Worm (Caenorhabditis elegans) whole organism, mixed stage, embryonic: Measurements from ENCODE around the gene degl-2.

Experiments
- M03D4.4 ChIP-seq: sonication (generic microtip); optimal IDR thresholded peaks from 2 replicates; lab custom pipeline; 2017; ENCODE audit warnings: mild to moderate bottlenecking, missing genetic modification characterization, missing compliant biosample characterization
- bed-3 ChIP-seq: fragments of 200-800 bp; sonication (Bioruptor generic); optimal IDR thresholded peaks from 3 replicates; lab custom pipeline; 2018; ENCODE audit warnings: mild to moderate bottlenecking, missing genetic modification characterization, moderate library complexity, missing compliant biosample characterization
- blmp-1 ChIP-seq: fragments of 150-350 bp; optimal IDR thresholded peaks from 2 replicates; lab custom pipeline; 2014; ENCODE audit warnings: missing biosample characterization, missing genetic modification characterization
- ceh-39 ChIP-seq: fragments of 150-350 bp; optimal IDR thresholded peaks from 2 replicates; lab custom pipeline; 2014; ENCODE audit warnings: missing biosample characterization, missing genetic modification characterization
- ceh-43 ChIP-seq: fragments of 200-800 bp; sonication (Bioruptor generic); optimal IDR thresholded peaks from 2 replicates; lab custom pipeline; 2018; ENCODE audit warnings: mild to moderate bottlenecking, missing genetic modification characterization, moderate library complexity, missing compliant biosample characterization
- ceh-83 ChIP-seq: fragments of 200-800 bp; sonication (Bioruptor generic); optimal IDR thresholded peaks from 2 replicates; lab custom pipeline; 2018; ENCODE audit warnings: mild to moderate bottlenecking, missing genetic modification characterization, missing compliant biosample characterization
- ces-1 ChIP-seq: fragments of 150-350 bp; optimal IDR thresholded peaks from 2 replicates; lab custom pipeline; 2014; ENCODE audit warnings: missing biosample characterization, missing genetic modification reagents, missing genetic modification characterization
- cnd-1 ChIP-seq: fragments of 200-800 bp; sonication (Bioruptor generic); optimal IDR thresholded peaks from 2 replicates; lab custom pipeline; 2018; ENCODE audit warnings: mild to moderate bottlenecking, missing genetic modification characterization, missing compliant biosample characterization
- drap-1 ChIP-seq: fragments of 200-800 bp; sonication (Bioruptor generic); optimal IDR thresholded peaks from 3 replicates; lab custom pipeline; 2018; ENCODE audit warnings: mild to moderate bottlenecking, missing genetic modification characterization, missing compliant biosample characterization
- elt-1 ChIP-seq: sonication (generic microtip); optimal IDR thresholded peaks from 2 replicates; lab custom pipeline; 2017; ENCODE audit warnings: missing genetic modification characterization, mild to moderate bottlenecking, missing compliant biosample characterization, antibody characterized with exemption, moderate library complexity, borderline replicate concordance; ENCODE audit not compliant: insufficient read depth
- elt-3 ChIP-seq: fragments of 150-350 bp; optimal IDR thresholded peaks from 2 replicates; lab custom pipeline; 2014; ENCODE audit warnings: missing biosample characterization, missing genetic modification characterization
- flh-1 ChIP-seq: fragments of 200-800 bp; sonication (Bioruptor generic); optimal IDR thresholded peaks from 2 replicates; lab custom pipeline; 2018; ENCODE audit warnings: mild to moderate bottlenecking, missing genetic modification characterization, moderate library complexity, missing compliant biosample characterization
- ham-2 ChIP-seq: fragments of 200-800 bp; sonication (Bioruptor generic); optimal IDR thresholded peaks from 2 replicates; lab custom pipeline; 2018; ENCODE audit warnings: mild to moderate bottlenecking, missing genetic modification characterization, missing compliant biosample characterization
- hlh-1 ChIP-seq: fragments of 150-350 bp; optimal IDR thresholded peaks from 2 replicates; lab custom pipeline; 2014; ENCODE audit warnings: missing biosample characterization, missing genetic modification reagents, missing genetic modification characterization
- lin-13 ChIP-seq: fragments of 150-350 bp; optimal IDR thresholded peaks from 2 replicates; lab custom pipeline; 2014; ENCODE audit warnings: missing biosample characterization, missing genetic modification characterization
- lin-32 ChIP-seq: fragments of 200-800 bp; sonication (Bioruptor generic); optimal IDR thresholded peaks from 2 replicates; lab custom pipeline; 2018; ENCODE audit warnings: mild to moderate bottlenecking, missing genetic modification characterization, missing compliant biosample characterization
- lsy-2 ChIP-seq: fragments of 150-350 bp; optimal IDR thresholded peaks from 2 replicates; lab custom pipeline; 2014; ENCODE audit warnings: missing biosample characterization, missing genetic modification characterization
- mep-1 ChIP-seq: fragments of 150-350 bp; optimal IDR thresholded peaks from 2 replicates; lab custom pipeline; 2017; ENCODE audit warnings: missing biosample characterization, missing genetic modification reagents, missing genetic modification characterization, inconsistent platforms
- mls-2 ChIP-seq: sonication (generic microtip); optimal IDR thresholded peaks from 2 replicates; lab custom pipeline; 2016; ENCODE audit warnings: mild to moderate bottlenecking, missing genetic modification characterization, moderate library complexity, missing compliant biosample characterization
- nhr-12 ChIP-seq: fragments of 150-350 bp; optimal IDR thresholded peaks from 2 replicates; lab custom pipeline; 2014; ENCODE audit warnings: missing biosample characterization, missing genetic modification characterization
- nhr-237 ChIP-seq: fragments of 150-350 bp; optimal IDR thresholded peaks from 2 replicates; lab custom pipeline; 2014; ENCODE audit warnings: missing biosample characterization, missing genetic modification characterization
- nhr-28 ChIP-seq: fragments of 150-350 bp; optimal IDR thresholded peaks from 2 replicates; lab custom pipeline; 2014; ENCODE audit warnings: missing biosample characterization, missing genetic modification characterization
- nhr-76 ChIP-seq: sonication (generic microtip); optimal IDR thresholded peaks from 2 replicates; lab custom pipeline; 2017; ENCODE audit warnings: missing biosample characterization, missing genetic modification characterization
- sem-2 ChIP-seq: fragments of 200-800 bp; sonication (Bioruptor generic); optimal IDR thresholded peaks from 2 replicates; lab custom pipeline; 2018; ENCODE audit warnings: mild to moderate bottlenecking, missing genetic modification characterization, missing compliant biosample characterization
- tbx-8 ChIP-seq: fragments of 200-800 bp; sonication (Bioruptor generic); optimal IDR thresholded peaks from 2 replicates; lab custom pipeline; 2018; ENCODE audit warnings: mild to moderate bottlenecking, missing genetic modification characterization, moderate library complexity, missing compliant biosample characterization
- unc-120 ChIP-seq: sonication (generic microtip); optimal IDR thresholded peaks from 2 replicates; lab custom pipeline; 2017; ENCODE audit warnings: missing genetic modification characterization, missing compliant biosample characterization; ENCODE audit not compliant: poor library complexity, severe bottlenecking
- unc-39 ChIP-seq: fragments of 150-350 bp; optimal IDR thresholded peaks from 2 replicates; lab custom pipeline; 2014; ENCODE audit warnings: missing biosample characterization, missing genetic modification characterization
- unc-62 ChIP-seq: fragments of 150-350 bp; optimal IDR thresholded peaks from 2 replicates; lab custom pipeline; 2014; ENCODE audit warnings: missing biosample characterization, missing genetic modification reagents, missing genetic modification characterization
- zip-8 ChIP-seq: fragments of 150-350 bp; optimal IDR thresholded peaks from 2 replicates; lab custom pipeline; 2014; ENCODE audit warnings: missing biosample characterization, missing genetic modification characterization

degl-2 gene

DNA sequence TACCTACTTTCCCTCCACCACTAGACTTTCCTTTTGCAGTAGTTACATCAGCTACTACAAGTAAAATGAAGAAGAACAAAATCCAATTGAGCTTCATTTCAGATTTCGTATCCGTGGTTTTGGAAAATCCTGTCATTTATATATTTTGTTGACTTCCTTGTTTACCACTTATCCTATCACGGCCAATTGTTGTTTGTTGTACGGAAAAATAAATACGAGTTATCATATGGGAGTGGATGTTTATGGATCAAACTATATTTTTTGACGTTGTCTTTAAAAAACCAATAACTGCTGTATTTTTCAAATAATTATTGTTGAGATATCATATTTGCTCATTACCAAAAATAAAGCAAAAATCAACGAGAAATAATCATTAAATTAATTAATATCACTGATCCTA is 20.0 kb upstream of the degl-2 start, which contains the start of gene W09C2.9:
Gene W09C2.9, minus strand, starts transcription at position 101 of the 400 bp plus-strand sequence.
- TF ChIP-seq unc-62 (no peak), blmp-1 (no peak), elt-3 (tag; lab: Kevin White, UChicago) (no peak), mls-2 (no peak), ceh-39 (tag; lab: Kevin White, UChicago) (no peak), lin-32 (GFP tag; lab: Kevin White, UChicago) (no peak), drap-1 (GFP tag; lab: Kevin White, UChicago) (no peak), lin-13 (tag; lab: Kevin White, UChicago) (no peak), nhr-28 (no peak)
- TF ChIP-seq, all 35 proteins: peak for 0

DNA sequence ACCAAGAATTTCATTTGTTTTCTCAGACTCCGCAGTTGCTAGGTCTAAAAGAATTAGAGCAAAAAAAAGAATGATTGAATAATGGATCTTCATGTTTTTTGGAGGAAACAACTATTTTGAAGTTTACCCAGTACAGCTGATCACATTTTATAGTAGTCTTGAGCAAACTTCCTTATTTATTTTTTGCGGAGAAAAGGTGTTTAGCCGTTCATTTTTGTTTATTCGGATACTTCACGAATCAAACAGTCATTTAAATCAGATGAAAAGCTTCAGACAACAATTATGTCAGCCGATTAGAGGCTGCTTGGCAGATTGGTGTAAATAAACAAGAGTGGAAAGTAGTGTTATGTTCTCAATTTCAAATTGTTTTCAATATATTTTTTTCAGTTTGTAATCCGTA is 19.0 kb upstream of the degl-2 start, which contains the start of gene W09C2.8:
Gene W09C2.8, minus strand, starts transcription at position 101 of the 400 bp plus-strand sequence.
- TF ChIP-seq ceh-39 (tag; lab: Kevin White, UChicago), result no peak
- no peak for TF ChIP-seq lin-13 (tag; lab: Kevin White, UChicago)

DNA sequence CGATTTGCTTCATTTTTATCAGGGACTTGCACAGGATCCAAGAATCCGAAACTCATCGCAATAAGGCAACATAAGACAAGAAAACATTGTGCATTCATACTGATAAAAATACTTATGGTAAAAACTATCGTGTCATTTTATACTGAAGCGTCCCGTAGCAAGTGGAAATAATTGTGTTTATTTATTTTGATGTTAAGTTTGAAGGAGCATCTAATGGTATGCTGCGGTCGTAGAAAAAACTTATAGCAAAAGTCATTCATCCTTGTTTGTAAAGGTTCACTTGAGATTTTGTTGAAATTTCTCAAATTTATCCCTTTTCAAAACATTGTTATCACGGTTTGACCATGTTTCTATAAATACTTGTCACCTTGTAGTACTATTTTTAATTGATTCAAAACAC is 18.3 kb upstream of the degl-2 start, which contains the start of gene W09C2.10:
Gene W09C2.10, minus strand, starts transcription at position 101 of the 400 bp plus-strand sequence.
- TF ChIP-seq nhr-76 (tag; lab: Kevin White, UChicago) (no peak), lin-32 (GFP tag; lab: Kevin White, UChicago) (no peak), unc-120 (tag; lab: Kevin White, UChicago) (no peak), ham-2 (no peak), hlh-1 (tag; lab: Kevin White, UChicago) (no peak), elt-1 (no peak), unc-62 (no peak), M03D4.4 (tag; lab: Kevin White, UChicago) (no peak), ceh-43 (no peak), nhr-12 (tag; lab: Kevin White, UChicago) (no peak), nhr-28 (no peak), nhr-237 (tag; lab: Kevin White, UChicago) (no peak), tbx-8 (GFP tag; lab: Kevin White, UChicago) (no peak), mep-1 (tag; lab: Kevin White, UChicago) (no peak)

DNA sequence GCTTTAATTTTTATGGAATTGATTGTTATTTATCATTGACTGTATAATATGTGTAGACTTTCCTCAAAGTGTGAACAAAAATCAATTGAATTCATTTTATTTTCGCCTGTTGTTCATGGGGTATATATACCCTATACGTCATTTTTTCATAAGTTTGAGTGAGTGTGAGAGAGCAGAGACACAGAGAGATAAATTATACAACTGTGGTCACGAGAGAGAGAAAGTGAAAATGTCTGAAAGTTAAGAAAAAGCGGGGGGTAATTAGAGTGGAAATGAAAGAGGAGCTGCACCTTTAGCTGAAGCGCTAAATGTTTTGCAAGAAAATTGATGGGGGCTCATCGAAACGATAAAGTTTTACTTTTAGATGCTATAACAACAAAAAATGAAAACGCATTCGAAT is 17.5 kb upstream of the degl-2 start:
- no peak for TF ChIP-seq blmp-1
- TF ChIP-seq zip-8 (tag; lab: Kevin White, UChicago), result no peak
- TF ChIP-seq mep-1 (tag; lab: Kevin White, UChicago), result no peak
- no peak for TF ChIP-seq flh-1 (GFP tag; lab: Kevin White, UChicago)
- TF ChIP-seq tbx-8 (GFP tag; lab: Kevin White, UChicago), result no peak
- no peak for TF ChIP-seq elt-3 (tag; lab: Kevin White, UChicago)
- TF ChIP-seq cnd-1 (tag; lab: Kevin White, UChicago), result no peak
- TF ChIP-seq unc-62, result no peak
- TF ChIP-seq ham-2, result no peak
- no peak for TF ChIP-seq ceh-83
- TF ChIP-seq unc-39 (tag; lab: Kevin White, UChicago), result no peak

DNA sequence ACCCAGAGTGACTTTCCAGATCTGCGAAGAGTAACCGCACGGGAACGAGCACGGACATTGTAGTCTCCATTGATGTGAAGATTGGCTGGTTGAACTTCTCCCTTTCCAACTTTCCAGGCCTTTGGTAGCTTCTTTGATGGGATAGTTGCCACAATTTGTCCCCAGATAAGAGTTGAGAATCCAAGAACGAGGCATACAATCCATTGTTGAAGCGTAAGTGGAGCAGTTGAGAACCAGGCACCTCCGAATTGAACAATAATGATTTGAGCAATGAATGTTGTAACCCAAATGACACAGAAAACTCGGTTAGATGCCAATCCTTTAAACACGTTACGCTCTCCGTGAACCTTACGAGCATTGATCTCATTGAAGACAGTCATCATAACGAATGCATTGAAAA is 16.3 kb upstream of the degl-2 start:
- TF ChIP-seq tbx-8 (GFP tag; lab: Kevin White, UChicago) (no peak), elt-1 (no peak)

DNA sequence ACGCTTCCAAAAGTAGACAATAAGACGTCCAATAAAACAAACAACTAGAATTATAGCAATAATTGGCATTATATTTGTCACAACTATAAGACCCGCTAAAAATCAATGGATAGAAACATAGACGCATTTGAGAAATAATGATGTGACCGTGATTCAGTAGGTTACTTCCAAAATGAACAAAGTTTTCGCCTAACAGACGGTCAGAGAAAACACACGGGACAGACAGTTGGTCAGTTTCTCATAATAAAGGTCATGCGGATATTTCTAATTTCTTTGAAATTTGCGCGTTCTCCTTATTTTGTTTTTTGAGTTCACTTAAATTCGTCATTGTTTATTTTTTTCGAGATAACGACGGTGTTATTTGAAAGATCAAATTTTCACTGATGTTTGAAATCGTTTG is 11.7 kb upstream of the degl-2 start:
- TF ChIP-seq mep-1 (tag; lab: Kevin White, UChicago) (no peak), cnd-1 (tag; lab: Kevin White, UChicago) (no peak), ceh-43 (no peak), nhr-28 (no peak), ces-1 (GFP tag; lab: Kevin White, UChicago) (no peak), sem-2 (no peak), elt-1 (no peak), lsy-2 (tag; lab: Kevin White, UChicago) (no peak)

DNA sequence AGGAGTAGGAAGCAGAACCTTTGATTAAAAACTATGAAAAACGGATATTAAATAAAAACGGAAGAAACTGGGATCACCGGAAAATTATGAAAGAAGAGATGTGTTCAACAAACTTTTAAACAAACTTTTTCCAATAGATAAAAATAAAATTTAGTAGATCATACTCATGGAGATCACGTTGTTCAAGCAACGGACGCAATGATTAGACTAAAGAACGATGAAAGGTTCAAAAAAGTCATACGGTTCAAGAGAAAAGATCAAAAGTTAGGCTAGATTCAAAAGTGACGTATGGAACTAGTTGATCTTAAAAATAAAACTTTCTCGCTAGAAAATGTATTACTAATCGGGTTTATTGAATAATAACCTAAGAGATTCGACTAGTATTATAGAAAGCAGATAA is 11.2 kb upstream of the degl-2 start:
- TF ChIP-seq bed-3 (GFP tag; lab: Kevin White, UChicago) (no peak), ceh-83 (no peak), cnd-1 (tag; lab: Kevin White, UChicago) (no peak), ces-1 (GFP tag; lab: Kevin White, UChicago) (no peak), hlh-1 (tag; lab: Kevin White, UChicago) (no peak)
